Worm (Caenorhabditis elegans): Measurements from ENCODE around the gene atg-18.

Gene atg-18

DNA sequence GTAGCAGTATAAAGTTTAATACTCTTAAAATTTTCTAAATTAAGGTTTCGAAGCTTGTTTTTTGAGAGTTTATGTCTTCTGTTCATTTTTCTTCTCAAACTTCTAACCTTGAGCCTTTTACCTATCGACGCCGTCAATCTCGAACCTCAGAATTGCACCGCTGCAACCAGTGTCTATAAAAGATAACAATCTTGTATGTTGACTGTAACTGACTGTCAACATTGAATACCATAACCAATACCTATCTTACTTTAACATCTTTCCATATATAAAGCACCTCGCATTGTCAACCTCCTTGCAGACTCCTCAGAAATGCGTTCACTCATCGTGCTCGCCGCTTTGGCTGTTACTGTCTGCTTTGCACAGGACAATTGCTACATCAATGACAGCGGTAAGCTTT is 12.4 kb downstream of the atg-18 start, which contains the start of gene grd-5:
Gene grd-5, plus strand, starts transcription at position 295 of the 400 bp plus-strand sequence.
- TF ChIP-seq hsf-1 (GFP tag; IDR thresholded peaks at IDR 0.05) (no peak), unc-130 (GFP tag; optimal IDR thresholded peaks at IDR 0.05) (no peak), F55B11.4 (tag; optimal IDR thresholded peaks at IDR 0.05; ENCODE audit: borderline replicate concordance, insufficient read depth) (no peak), dpff-1 (tag; optimal IDR thresholded peaks at IDR 0.05) (no peak), F52B5.7 (tag; optimal IDR thresholded peaks at IDR 0.05) (no peak), ekl-4 (GFP tag; IDR thresholded peaks at IDR 0.05) (no peak), F22D6.2 (tag; optimal IDR thresholded peaks at IDR 0.05) (no peak), ceh-100 (GFP tag; IDR thresholded peaks at IDR 0.05) (no peak), bed-1 (GFP tag; IDR thresholded peaks at IDR 0.05) (no peak), F10E7.11 (tag; optimal IDR thresholded peaks at IDR 0.05) (no peak), egl-44 (GFP tag; IDR thresholded peaks at IDR 0.05) (no peak), madf-8 (GFP tag; conservative IDR thresholded peaks at IDR 0.05) (no peak), let-607 (tag; optimal IDR thresholded peaks at IDR 0.05) (no peak), nfya-1 (tag; optimal IDR thresholded peaks at IDR 0.05; ENCODE audit: borderline replicate concordance, insufficient read depth) (no peak), lin-54 (GFP tag; optimal IDR thresholded peaks at IDR 0.05) (no peak), attf-5 (GFP tag; optimal IDR thresholded peaks at IDR 0.05) (no peak), unc-62 (GFP tag; optimal IDR thresholded peaks at IDR 0.05) (no peak), attf-6 (GFP tag; IDR thresholded peaks at IDR 0.05) (no peak), die-1 (tag; optimal IDR thresholded peaks at IDR 0.05) (no peak)

DNA sequence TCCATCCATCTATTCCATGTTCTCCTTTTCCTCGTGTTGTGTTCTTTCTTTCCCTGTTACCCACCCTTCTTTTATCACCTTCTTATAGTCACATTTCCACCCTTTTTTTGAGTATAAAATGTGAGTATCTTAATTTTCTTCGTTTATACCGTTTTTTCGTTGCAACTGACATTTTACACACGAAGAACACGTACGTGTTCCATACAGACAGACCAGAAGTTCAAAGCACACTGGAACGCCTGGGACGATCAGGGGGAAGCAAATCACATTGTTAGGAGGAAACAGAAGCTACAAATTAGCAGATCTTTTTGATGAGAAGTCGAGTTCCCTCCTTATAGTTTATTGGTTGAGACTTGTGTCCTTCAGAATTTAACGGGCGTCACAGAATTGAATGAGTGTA is 15.4 kb downstream of the atg-18 start:
- TF ChIP-seq madf-8 (GFP tag; conservative IDR thresholded peaks at IDR 0.05) (no peak), B0336.3 (GFP tag; IDR thresholded peaks at IDR 0.05) (0 out of 2 replicates have a peak, but pooled peaks have one; percentile 16), tbx-9 (tag; optimal IDR thresholded peaks at IDR 0.05; ENCODE audit: borderline replicate concordance) (no peak), F52B5.7 (tag; optimal IDR thresholded peaks at IDR 0.05) (no peak), rpc-1 (optimal IDR thresholded peaks at IDR 0.05) (no peak), rpc-1 (tag; optimal IDR thresholded peaks at IDR 0.05) (no peak), ceh-27 (GFP tag; optimal IDR thresholded peaks at IDR 0.05) (no peak), egl-18 (GFP tag; IDR thresholded peaks at IDR 0.05) (no peak), sdz-38 (tag; optimal IDR thresholded peaks at IDR 0.05) (no peak), bed-2 (GFP tag; IDR thresholded peaks at IDR 0.05) (no peak), hrde-1 (tag; optimal IDR thresholded peaks at IDR 0.05; ENCODE audit: borderline replicate concordance) (no peak), ekl-4 (GFP tag; IDR thresholded peaks at IDR 0.05) (peak; percentile 22; the same call in 1 of the 2 replicates), ztf-22 (GFP tag; optimal IDR thresholded peaks at IDR 0.05) (no peak), him-1 (tag; optimal IDR thresholded peaks at IDR 0.05) (peak; percentile 23), dox-1 (GFP tag; IDR thresholded peaks at IDR 0.05) (no peak), madf-3 (GFP tag; IDR thresholded peaks at IDR 0.05) (0 out of 2 replicates have a peak, but pooled peaks have one; percentile 29), die-1 (tag; optimal IDR thresholded peaks at IDR 0.05) (no peak), zfh-2 (GFP tag; conservative IDR thresholded peaks at IDR 0.05) (no peak)

DNA sequence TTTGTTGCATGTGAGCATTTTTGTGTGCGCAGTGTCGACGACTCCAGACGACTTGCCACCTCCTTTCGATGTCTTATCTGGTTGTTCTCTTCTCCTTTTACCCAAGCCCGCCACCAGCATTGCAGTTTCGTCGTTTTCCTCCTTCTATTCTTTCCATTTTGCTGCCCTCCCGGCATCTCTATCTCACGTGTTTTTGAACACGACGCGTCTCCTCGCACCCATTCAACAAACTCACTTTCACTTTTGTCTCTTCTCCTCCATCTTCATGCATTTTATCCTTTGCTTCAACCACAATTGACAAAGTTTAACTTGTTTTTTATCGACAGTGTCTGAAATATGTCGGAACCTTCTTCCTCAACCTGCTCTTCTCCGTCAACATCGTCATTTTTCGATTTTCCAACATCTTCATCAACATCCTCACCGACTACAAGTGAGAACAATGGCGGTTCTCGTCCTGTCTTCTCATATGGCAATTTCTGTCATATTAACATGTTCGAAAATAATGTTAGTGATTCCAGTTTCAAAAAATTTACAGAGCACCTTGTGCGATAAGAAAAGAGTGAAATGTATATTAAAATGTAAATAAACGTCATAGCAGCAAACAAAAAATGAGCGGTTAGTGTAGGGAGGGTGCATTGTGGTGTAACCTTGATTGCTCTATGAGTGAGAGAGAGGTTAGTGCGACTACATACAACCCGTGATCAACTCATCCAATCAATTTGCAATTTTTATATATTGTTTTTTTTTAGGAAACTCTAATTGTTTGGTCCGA is 20.3 kb downstream of the atg-18 start, which contains the start of gene fip-4:
Gene fip-4, minus strand, starts transcription at position 636 of the 772 bp plus-strand sequence.
- TF ChIP-seq efl-1 (GFP tag; optimal IDR thresholded peaks at IDR 0.05) (no peak), nhr-27 (tag; optimal IDR thresholded peaks at IDR 0.05) (no peak), madf-3 (GFP tag; IDR thresholded peaks at IDR 0.05) (no peak), pha-4 (tag; optimal IDR thresholded peaks at IDR 0.05) (peak; percentile 68), nhr-80 (tag; optimal IDR thresholded peaks at IDR 0.05) (peak; percentile 67), hlh-26 (GFP tag; conservative IDR thresholded peaks at IDR 0.05) (no peak), B0019.2 (GFP tag; conservative IDR thresholded peaks at IDR 0.05) (no peak), C06A6.2 (GFP tag; conservative IDR thresholded peaks at IDR 0.05) (no peak), ZK185.1 (tag; optimal IDR thresholded peaks at IDR 0.05; ENCODE audit: poor library complexity, severe bottlenecking) (peak; percentile 10), tbp1 (GFP tag; optimal IDR thresholded peaks at IDR 0.05) (no peak), aptf-3 (GFP tag; IDR thresholded peaks at IDR 0.05) (0 out of 2 replicates have a peak, but pooled peaks have one; percentile 23), ztf-26 (tag; optimal IDR thresholded peaks at IDR 0.05) (no peak), madf-10 (tag; optimal IDR thresholded peaks at IDR 0.05) (no peak), snpc-3.4 (tag; optimal IDR thresholded peaks at IDR 0.05) (no peak), B0336.3 (GFP tag; IDR thresholded peaks at IDR 0.05) (0 out of 2 replicates have a peak, but pooled peaks have one; percentile 18)
